Fruit fly (Drosophila melanogaster) whole organism, embryonic: ENCODE measurements around the gene ana1.

Experiments
- ATbp ChIP-seq: fragments of 200-800 bp; sonication (Bioruptor generic); optimal IDR thresholded peaks from 2 replicates; lab custom pipeline; 2017; ENCODE audit warnings: missing biosample characterization, mild to moderate bottlenecking, missing genetic modification characterization, missing genetic modification reagents
- Asciz ChIP-seq: fragments of 200-800 bp; sonication (Bioruptor generic); optimal IDR thresholded peaks from 2 replicates; lab custom pipeline; 2017; ENCODE audit warnings: missing biosample characterization, mild to moderate bottlenecking, missing genetic modification characterization, missing genetic modification reagents
- BtbVII ChIP-seq: fragments of 200-800 bp; sonication (Bioruptor generic); optimal IDR thresholded peaks from 3 replicates; lab custom pipeline; 2017; ENCODE audit warnings: missing biosample characterization, mild to moderate bottlenecking, missing genetic modification characterization
- CG10654 ChIP-seq: fragments of 200-800 bp; sonication (Bioruptor generic); optimal IDR thresholded peaks from 2 replicates; lab custom pipeline; 2016; ENCODE audit warnings: missing biosample characterization, missing genetic modification characterization
- CG12236 ChIP-seq: fragments of 200-800 bp; sonication (Bioruptor generic); optimal IDR thresholded peaks from 2 replicates; lab custom pipeline; 2016; ENCODE audit warnings: missing biosample characterization, missing genetic modification characterization
- CG12744 ChIP-seq: fragments of 200-800 bp; sonication (Bioruptor generic); optimal IDR thresholded peaks from 2 replicates; lab custom pipeline; 2016; ENCODE audit warnings: missing biosample characterization, missing genetic modification characterization
- CG12942 ChIP-seq: fragments of 200-800 bp; sonication (Bioruptor generic); optimal IDR thresholded peaks from 3 replicates; lab custom pipeline; 2016; ENCODE audit warnings: missing biosample characterization, missing genetic modification characterization
- CG14014 ChIP-seq: fragments of 200-800 bp; sonication (Bioruptor generic); IDR thresholded peaks from 2 replicates; pipeline ENCODE4 v1.3.6; 2022; ENCODE audit warnings: missing biosample characterization, missing genetic modification characterization
- CG17186 ChIP-seq: fragments of 200-800 bp; sonication (Bioruptor generic); optimal IDR thresholded peaks from 3 replicates; lab custom pipeline; 2017; ENCODE audit warnings: missing biosample characterization, missing genetic modification reagents, missing genetic modification characterization
- CG17361 ChIP-seq: fragments of 200-800 bp; sonication (Bioruptor generic); IDR thresholded peaks from 3 replicates; pipeline ENCODE4 v1.3.6; 2022; ENCODE audit warnings: missing biosample characterization, missing genetic modification characterization
- CG17802 ChIP-seq: fragments of 200-800 bp; sonication (Bioruptor generic); optimal IDR thresholded peaks from 2 replicates; lab custom pipeline; 2018; ENCODE audit warnings: missing biosample characterization, mild to moderate bottlenecking, missing genetic modification characterization, moderate library complexity
- CG2120 ChIP-seq: fragments of 200-800 bp; sonication (Bioruptor generic); optimal IDR thresholded peaks from 3 replicates; lab custom pipeline; 2016; ENCODE audit warnings: missing biosample characterization, missing genetic modification characterization
- CG2199 ChIP-seq: fragments of 200-800 bp; sonication (Bioruptor generic); IDR thresholded peaks from 3 replicates; pipeline ENCODE4 v1.3.6; 2022; ENCODE audit warnings: missing biosample characterization, missing genetic modification characterization
- CG30020 ChIP-seq: fragments of 200-800 bp; optimal IDR thresholded peaks from 2 replicates; lab custom pipeline; 2019; ENCODE audit warnings: missing biosample characterization, mild to moderate bottlenecking, missing genetic modification characterization, moderate library complexity
- CG4617 ChIP-seq: fragments of 200-800 bp; sonication (Bioruptor generic); optimal IDR thresholded peaks from 3 replicates; lab custom pipeline; 2016; ENCODE audit warnings: missing biosample characterization, missing genetic modification characterization, borderline replicate concordance
- CG4707 ChIP-seq: fragments of 200-800 bp; sonication (Bioruptor generic); optimal IDR thresholded peaks from 2 replicates; lab custom pipeline; 2018; ENCODE audit warnings: missing biosample characterization, mild to moderate bottlenecking, missing genetic modification characterization, moderate library complexity
- CG4730 ChIP-seq: fragments of 200-800 bp; sonication (Bioruptor generic); IDR thresholded peaks from 2 replicates; pipeline ENCODE4 v1.3.6; 2022; ENCODE audit warnings: missing biosample characterization, missing genetic modification characterization
- CG4854 ChIP-seq: fragments of 200-800 bp; sonication (Bioruptor generic); optimal IDR thresholded peaks from 2 replicates; lab custom pipeline; 2016; ENCODE audit warnings: missing biosample characterization, missing genetic modification characterization, inconsistent platforms
- CG6689 ChIP-seq: fragments of 200-800 bp; sonication (Bioruptor generic); IDR thresholded peaks from 2 replicates; pipeline ENCODE4 v1.3.6; 2022; ENCODE audit warnings: missing biosample characterization, missing genetic modification characterization
- CG8089 ChIP-seq: fragments of 200-800 bp; sonication (Bioruptor generic); optimal IDR thresholded peaks from 3 replicates; lab custom pipeline; 2016; ENCODE audit warnings: missing biosample characterization, missing genetic modification characterization
- CG8290 ChIP-seq, 3 experiments: fragments of 200-800 bp; sonication (Bioruptor generic); optimal IDR thresholded peaks; 2 replicates each; lab custom pipeline; 2016 to 2019; ENCODE audit warnings: missing biosample characterization in 3 of 3, missing genetic modification characterization in 3 of 3, mild to moderate bottlenecking in 2 of 3, moderate library complexity in 1 of 3
- CG9817 ChIP-seq: fragments of 200-800 bp; sonication (Bioruptor generic); optimal IDR thresholded peaks from 2 replicates; lab custom pipeline; 2018; ENCODE audit warnings: missing biosample characterization, mild to moderate bottlenecking, missing genetic modification characterization, moderate library complexity
- CoRest ChIP-seq: fragments of 200-800 bp; sonication (Bioruptor generic); optimal IDR thresholded peaks from 3 replicates; lab custom pipeline; 2018; ENCODE audit warnings: missing biosample characterization, mild to moderate bottlenecking, missing genetic modification characterization, moderate library complexity
- Dip3 ChIP-seq: fragments of 200-800 bp; sonication (Bioruptor generic); optimal IDR thresholded peaks from 3 replicates; lab custom pipeline; 2016; ENCODE audit warnings: missing biosample characterization, missing genetic modification characterization
- Dll ChIP-seq: fragments of 200-800 bp; sonication (Bioruptor generic); IDR thresholded peaks from 4 replicates; pipeline ENCODE4 v1.3.6; 2022; ENCODE audit warnings: missing biosample characterization, missing genetic modification characterization; ENCODE audit not compliant: partially characterized antibody
- Ets97D ChIP-seq: fragments of 200-800 bp; sonication (Bioruptor generic); optimal IDR thresholded peaks from 3 replicates; lab custom pipeline; 2016; ENCODE audit warnings: missing biosample characterization, missing genetic modification characterization
- Hr51 ChIP-seq, 2 experiments: fragments of 200-800 bp; sonication (Bioruptor generic); optimal IDR thresholded peaks; 2 replicates in 1 of 2; 3 replicates in 1 of 2; lab custom pipeline; 2016 to 2018; ENCODE audit warnings: missing biosample characterization in 2 of 2, missing genetic modification characterization in 2 of 2, mild to moderate bottlenecking in 1 of 2, moderate library complexity in 1 of 2
- NC2α ChIP-seq: fragments of 200-800 bp; sonication (Bioruptor generic); optimal IDR thresholded peaks from 2 replicates; lab custom pipeline; 2016; ENCODE audit warnings: missing biosample characterization, missing genetic modification characterization
- PHDP ChIP-seq: fragments of 200-800 bp; sonication (Bioruptor generic); optimal IDR thresholded peaks from 3 replicates; lab custom pipeline; 2018; ENCODE audit warnings: missing biosample characterization, mild to moderate bottlenecking, missing genetic modification characterization, moderate library complexity
- Taf1 ChIP-seq: fragments of 200-800 bp; sonication (Bioruptor generic); IDR thresholded peaks from 2 replicates; pipeline ENCODE4 v1.3.6; 2022; ENCODE audit warnings: missing biosample characterization, missing genetic modification characterization
- abd-A ChIP-seq: fragments of 200-800 bp; sonication (Bioruptor generic); optimal IDR thresholded peaks from 3 replicates; lab custom pipeline; 2019; ENCODE audit warnings: missing biosample characterization, mild to moderate bottlenecking, missing genetic modification characterization, moderate library complexity
- al ChIP-seq: fragments of 200-800 bp; sonication (Bioruptor generic); IDR thresholded peaks from 2 replicates; pipeline ENCODE4 v1.3.6; 2022; ENCODE audit warnings: missing biosample characterization, missing genetic modification characterization
- bowl ChIP-seq: fragments of 200-800 bp; sonication (Bioruptor generic); IDR thresholded peaks from 2 replicates; pipeline ENCODE4 v1.3.6; 2022; ENCODE audit warnings: missing biosample characterization, missing genetic modification characterization
- caup ChIP-seq: fragments of 200-800 bp; sonication (Bioruptor generic); optimal IDR thresholded peaks from 3 replicates; lab custom pipeline; 2017; ENCODE audit warnings: missing biosample characterization, mild to moderate bottlenecking, missing genetic modification characterization, moderate library complexity; ENCODE audit not compliant: severe bottlenecking
- croc ChIP-seq: fragments of 200-800 bp; sonication (Bioruptor generic); conservative IDR thresholded peaks from 3 replicates; pipeline ENCODE4 v1.3.6; 2022; ENCODE audit warnings: missing biosample characterization, missing genetic modification characterization
- da ChIP-seq: fragments of 200-800 bp; sonication (Bioruptor generic); optimal IDR thresholded peaks from 2 replicates; lab custom pipeline; 2016; ENCODE audit warnings: missing biosample characterization, missing genetic modification characterization
- ems ChIP-seq: fragments of 200-800 bp; sonication (Bioruptor generic); optimal IDR thresholded peaks from 3 replicates; lab custom pipeline; 2016; ENCODE audit warnings: missing biosample characterization, missing genetic modification characterization
- fd102C ChIP-seq: fragments of 200-800 bp; sonication (Bioruptor generic); optimal IDR thresholded peaks from 2 replicates; lab custom pipeline; 2018; ENCODE audit warnings: missing biosample characterization, mild to moderate bottlenecking, missing genetic modification characterization, moderate library complexity
- fd96Cb ChIP-seq: fragments of 200-800 bp; sonication (Bioruptor generic); optimal IDR thresholded peaks from 2 replicates; lab custom pipeline; 2018; ENCODE audit warnings: missing biosample characterization, mild to moderate bottlenecking, missing genetic modification characterization, moderate library complexity
- ftz-f1 ChIP-seq: fragments of 200-800 bp; sonication (Bioruptor generic); optimal IDR thresholded peaks from 2 replicates; lab custom pipeline; 2016; ENCODE audit warnings: missing biosample characterization, missing genetic modification characterization
- hbn ChIP-seq: fragments of 200-800 bp; sonication (Bioruptor generic); IDR thresholded peaks from 2 replicates; pipeline ENCODE4 v1.3.6; 2022; ENCODE audit warnings: missing biosample characterization, missing genetic modification characterization; ENCODE audit not compliant: partially characterized antibody
- hth ChIP-seq: fragments of >200 bp; optimal IDR thresholded peaks from 2 replicates; lab custom pipeline; 2017; ENCODE audit warnings: inconsistent platforms
- knrl ChIP-seq: fragments of 200-800 bp; sonication (Bioruptor generic); IDR thresholded peaks from 3 replicates; pipeline ENCODE4 v1.3.6; 2022; ENCODE audit warnings: missing biosample characterization, missing genetic modification characterization; ENCODE audit not compliant: partially characterized antibody
- mam ChIP-seq: fragments of 200-800 bp; sonication (Bioruptor generic); optimal IDR thresholded peaks from 3 replicates; lab custom pipeline; 2016; ENCODE audit warnings: missing biosample characterization, missing genetic modification characterization
- nmo ChIP-seq: fragments of 200-800 bp; sonication (Bioruptor generic); optimal IDR thresholded peaks from 2 replicates; lab custom pipeline; 2018; ENCODE audit warnings: missing biosample characterization, mild to moderate bottlenecking, missing genetic modification characterization, moderate library complexity
- sc ChIP-seq, 3 experiments: fragments of >200 bp in 2 of 3; fragments of 200-800 bp in 1 of 3; sonication (Bioruptor generic) in 1 of 3; optimal IDR thresholded peaks; 2 replicates in 2 of 3; 3 replicates in 1 of 3; lab custom pipeline; 2017; ENCODE audit warnings: mild to moderate bottlenecking in 1 of 3, missing biosample characterization in 1 of 3, missing genetic modification characterization in 1 of 3, missing genetic modification reagents in 1 of 3
- slbo ChIP-seq: fragments of 200-800 bp; sonication (Bioruptor generic); IDR thresholded peaks from 2 replicates; pipeline ENCODE4 v1.3.6; 2022; ENCODE audit warnings: missing biosample characterization, missing genetic modification characterization
- toy ChIP-seq: fragments of 200-800 bp; sonication (Bioruptor generic); IDR thresholded peaks from 2 replicates; pipeline ENCODE4 v1.3.6; 2022; ENCODE audit warnings: missing biosample characterization, missing genetic modification characterization
- wek ChIP-seq: fragments of 200-800 bp; sonication (Bioruptor generic); optimal IDR thresholded peaks from 3 replicates; lab custom pipeline; 2018; ENCODE audit warnings: missing biosample characterization, mild to moderate bottlenecking, missing genetic modification characterization, moderate library complexity
- zfh1 ChIP-seq: fragments of 200-800 bp; sonication (Bioruptor generic); IDR thresholded peaks from 3 replicates; pipeline ENCODE4 v1.3.6; 2022; ENCODE audit warnings: missing biosample characterization, missing genetic modification characterization

ana1 gene

dm6 chr3R:24574123-24574522 lies 43.7 kb downstream of the ana1 start (continued):
- TF ChIP-seq CG12236: no peak
- no peak for TF ChIP-seq CG8089 (GFP tag; lab: Kevin White, UChicago)
- peak; percentile 29 for TF ChIP-seq CG9817 (tag; lab: Kevin White, UChicago)
- no peak for TF ChIP-seq NC2α (GFP tag; lab: Kevin White, UChicago)
- no peak for TF ChIP-seq CG4617 (GFP tag; lab: Kevin White, UChicago)
- TF ChIP-seq zfh1 (GFP tag; lab: Robert Waterston, UW): no peak
- TF ChIP-seq mam (GFP tag; lab: Kevin White, UChicago): peak; percentile 7
- no peak for TF ChIP-seq CG17186 (GFP tag; lab: Kevin White, UChicago)
- TF ChIP-seq CG6689 (GFP tag; lab: Robert Waterston, UW): no peak; the same call in 1 of the 2 replicates
- peak in 1 of 2 experiments; percentile 72 for TF ChIP-seq Hr51 (GFP tag; optimal IDR thresholded peaks at IDR 0.05; lab: Kevin White, UChicago)
- peak; percentile 62 for TF ChIP-seq slbo (GFP tag; lab: Robert Waterston, UW)
- no peak for TF ChIP-seq ems (GFP tag; lab: Kevin White, UChicago)
- TF ChIP-seq sc (optimal IDR thresholded peaks at IDR 0.05; lab: Kevin White, UChicago): no peak
- no peak for TF ChIP-seq sc (GFP tag; optimal IDR thresholded peaks at IDR 0.05; lab: Kevin White, UChicago)
- TF ChIP-seq ftz-f1 (GFP tag; lab: Kevin White, UChicago): no peak
- TF ChIP-seq wek (GFP tag; lab: Kevin White, UChicago): no peak
- TF ChIP-seq ATbp (GFP tag; lab: Kevin White, UChicago): no peak
- TF ChIP-seq Ets97D (GFP tag; lab: Kevin White, UChicago): no peak
- TF ChIP-seq CG17361 (GFP tag; lab: Robert Waterston, UW): peak; percentile 63
- peak; percentile 2 for TF ChIP-seq Asciz (GFP tag; lab: Kevin White, UChicago)
- peak; percentile 60 for TF ChIP-seq caup (GFP tag; lab: Kevin White, UChicago)
- no peak for TF ChIP-seq CG30020 (tag; lab: Kevin White, UChicago)
- TF ChIP-seq CoRest: peak; percentile 76
- no peak for TF ChIP-seq croc
- TF ChIP-seq CG2199 (GFP tag; lab: Robert Waterston, UW): no peak
- TF ChIP-seq hth (lab: Kevin White, UChicago): no peak
- peak; percentile 40 for TF ChIP-seq nmo (GFP tag; lab: Kevin White, UChicago)
- TF ChIP-seq al (GFP tag; lab: Robert Waterston, UW): no peak
- TF ChIP-seq PHDP (tag; lab: Kevin White, UChicago): peak; percentile 69
- TF ChIP-seq CG17802 (tag; lab: Kevin White, UChicago): no peak
- TF ChIP-seq CG14014 (GFP tag; lab: Robert Waterston, UW): no peak; the same call in none of the 2 replicates
- no peak for TF ChIP-seq da (GFP tag; lab: Kevin White, UChicago)
- no peak for TF ChIP-seq CG12942
- peak; percentile 36 for TF ChIP-seq fd96Cb (tag; lab: Kevin White, UChicago)
- TF ChIP-seq bowl (GFP tag; lab: Robert Waterston, UW): no peak
- no peak for TF ChIP-seq hbn (GFP tag; lab: Robert Waterston, UW)
- no peak for TF ChIP-seq CG4730 (GFP tag; lab: Robert Waterston, UW)
- TF ChIP-seq Taf1 (GFP tag; lab: Robert Waterston, UW): no peak
- no peak for TF ChIP-seq CG10654 (GFP tag; lab: Kevin White, UChicago)
- no peak for TF ChIP-seq Dip3 (GFP tag; lab: Kevin White, UChicago)
- TF ChIP-seq BtbVII (GFP tag; lab: Kevin White, UChicago): peak; percentile 79
- peak; percentile 50 for TF ChIP-seq abd-A
- no peak for TF ChIP-seq toy (GFP tag; lab: Robert Waterston, UW)
- TF ChIP-seq CG12744 (GFP tag; lab: Kevin White, UChicago): no peak
- no peak for TF ChIP-seq CG4707 (GFP tag; lab: Kevin White, UChicago)
- TF ChIP-seq fd102C: no peak
- no peak for TF ChIP-seq CG8290 (GFP tag; optimal IDR thresholded peaks at IDR 0.05; lab: Kevin White, UChicago)
- no peak for TF ChIP-seq CG8290 (tag; optimal IDR thresholded peaks at IDR 0.05; lab: Kevin White, UChicago)
- no peak for TF ChIP-seq knrl (GFP tag; lab: Robert Waterston, UW)
- no peak for TF ChIP-seq CG4854 (GFP tag; lab: Kevin White, UChicago)
- no peak for TF ChIP-seq Dll (GFP tag; lab: Robert Waterston, UW)
- TF ChIP-seq CG2120 (GFP tag; lab: Kevin White, UChicago): peak; percentile 75
